Worm (Caenorhabditis elegans) whole organism, young adult: Measurements from ENCODE around the gene col-183.

Experiments used
- sea-2 ChIP-seq: fragments of 200-800 bp; sonication (Bioruptor generic); IDR thresholded peaks from 2 replicates; pipeline ENCODE4 v1.3.6; 2022; ENCODE audit warnings: missing genetic modification characterization, missing compliant biosample characterization
- snpc-4 ChIP-seq, 5 experiments: fragments of 150-350 bp in 1 of 5; sonication (generic microtip) in 4 of 5; optimal IDR thresholded peaks; 2 replicates each; lab custom pipeline; 2014 to 2018; ENCODE audit warnings: missing genetic modification characterization in 5 of 5, missing biosample characterization in 3 of 5, antibody characterized with exemption in 2 of 5, mild to moderate bottlenecking in 2 of 5, missing compliant biosample characterization in 2 of 5, missing genotype in 2 of 5, moderate library complexity in 2 of 5, missing genetic modification reagents in 1 of 5
- unc-130 ChIP-seq: sonication (generic microtip); optimal IDR thresholded peaks from 2 replicates; lab custom pipeline; 2016; ENCODE audit warnings: missing genetic modification reagents, missing genetic modification characterization, missing compliant biosample characterization
- unc-62 ChIP-seq: fragments of 150-350 bp; optimal IDR thresholded peaks from 2 replicates; lab custom pipeline; 2014; ENCODE audit warnings: missing biosample characterization, missing genetic modification reagents, missing genetic modification characterization

DNA sequence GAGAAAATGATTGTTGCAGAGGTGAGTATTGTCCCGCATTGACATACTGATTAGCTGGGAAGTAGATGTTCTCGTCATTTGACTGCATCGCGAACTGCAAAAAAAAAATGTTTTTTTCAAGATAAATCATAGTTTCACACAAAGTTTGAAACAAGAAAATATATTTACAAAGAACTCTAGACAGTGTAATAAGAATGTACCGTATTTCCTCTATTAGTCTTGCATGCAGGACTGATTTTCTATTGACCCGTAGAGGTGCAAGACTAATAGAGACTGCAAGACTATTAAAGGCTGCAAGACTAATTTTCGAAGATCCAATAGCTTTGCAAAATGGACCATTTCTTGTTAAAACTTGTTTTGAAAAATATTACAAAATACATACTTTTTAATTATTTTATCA is 44.2 kb downstream of the col-183 start, which contains the start of gene fkh-3:
- TF ChIP-seq unc-130 (GFP tag; lab: Kevin White, UChicago): no peak
- no peak for TF ChIP-seq unc-62
- no peak for TF ChIP-seq snpc-4 (GFP tag; optimal IDR thresholded peaks at IDR 0.05; lab: Kevin White, UChicago)
- TF ChIP-seq snpc-4 (tag; optimal IDR thresholded peaks at IDR 0.05; lab: Kevin White, UChicago): no peak
- TF ChIP-seq sea-2 (GFP tag; lab: Robert Waterston, UW): no peak
